Fruit fly (Drosophila melanogaster) whole organism, embryonic: ENCODE results near the gene His3.3A.

ENCODE experiments used
- Adf1 ChIP-seq: fragments of 200-800 bp; sonication (Bioruptor generic); IDR thresholded peaks from 2 replicates; pipeline ENCODE4 v1.3.6; 2022; ENCODE audit warnings: missing biosample characterization, missing genetic modification characterization
- Atf6 ChIP-seq: fragments of 200-800 bp; sonication (Bioruptor generic); IDR thresholded peaks from 2 replicates; pipeline ENCODE4 v1.3.6; 2022; ENCODE audit warnings: missing biosample characterization, missing genetic modification characterization
- BtbVII ChIP-seq: fragments of 200-800 bp; sonication (Bioruptor generic); optimal IDR thresholded peaks from 3 replicates; lab custom pipeline; 2017; ENCODE audit warnings: missing biosample characterization, mild to moderate bottlenecking, missing genetic modification characterization
- CG10274 ChIP-seq: fragments of 200-800 bp; sonication (Bioruptor generic); optimal IDR thresholded peaks from 3 replicates; lab custom pipeline; 2017; ENCODE audit warnings: missing biosample characterization, mild to moderate bottlenecking, missing genetic modification characterization
- CG11696 ChIP-seq: fragments of 200-800 bp; sonication (Bioruptor generic); IDR thresholded peaks from 2 replicates; pipeline ENCODE4 v1.3.6; 2022; ENCODE audit warnings: missing biosample characterization, missing genetic modification characterization
- CG12236 ChIP-seq: fragments of 200-800 bp; sonication (Bioruptor generic); optimal IDR thresholded peaks from 2 replicates; lab custom pipeline; 2016; ENCODE audit warnings: missing biosample characterization, missing genetic modification characterization
- CG1233 ChIP-seq: fragments of 200-800 bp; sonication (Bioruptor generic); optimal IDR thresholded peaks from 4 replicates; lab custom pipeline; 2018; ENCODE audit warnings: missing biosample characterization, mild to moderate bottlenecking, missing genetic modification characterization
- CG13624 ChIP-seq: fragments of 200-800 bp; sonication (Bioruptor generic); optimal IDR thresholded peaks from 2 replicates; lab custom pipeline; 2016; ENCODE audit warnings: missing biosample characterization, missing genetic modification characterization
- CG14441 ChIP-seq: fragments of 200-800 bp; sonication (Bioruptor generic); IDR thresholded peaks from 2 replicates; pipeline ENCODE4 v1.3.6; 2022; ENCODE audit warnings: missing biosample characterization, missing genetic modification characterization
- CG1792 ChIP-seq: fragments of 200-800 bp; sonication (Bioruptor generic); optimal IDR thresholded peaks from 2 replicates; lab custom pipeline; 2016; ENCODE audit warnings: missing biosample characterization, missing genetic modification characterization
- CG18619 ChIP-seq: fragments of 200-800 bp; sonication (Bioruptor generic); optimal IDR thresholded peaks from 3 replicates; lab custom pipeline; 2017; ENCODE audit warnings: missing biosample characterization, mild to moderate bottlenecking, missing genetic modification characterization
- CG2129 ChIP-seq: fragments of 200-800 bp; sonication (Bioruptor generic); IDR thresholded peaks from 2 replicates; pipeline ENCODE4 v1.3.6; 2022; ENCODE audit warnings: missing biosample characterization, missing genetic modification characterization; ENCODE audit not compliant: partially characterized antibody
- CG3407 ChIP-seq: fragments of 200-800 bp; sonication (Bioruptor generic); optimal IDR thresholded peaks from 2 replicates; lab custom pipeline; 2018; ENCODE audit warnings: missing biosample characterization, mild to moderate bottlenecking, missing genetic modification characterization
- CG3726 ChIP-seq: fragments of 200-800 bp; sonication (Bioruptor generic); IDR thresholded peaks from 3 replicates; pipeline ENCODE4, ENCODE4 v1.3.6; 2022; ENCODE audit warnings: missing biosample characterization, missing genetic modification characterization
- CG5953 ChIP-seq: fragments of 200-800 bp; sonication (Bioruptor generic); IDR thresholded peaks from 2 replicates; pipeline ENCODE4 v1.3.6; 2022; ENCODE audit warnings: missing biosample characterization, missing genetic modification characterization
- CG6175 ChIP-seq: fragments of 200-800 bp; sonication (Bioruptor generic); IDR thresholded peaks from 3 replicates; pipeline ENCODE4 v1.3.6; 2022; ENCODE audit warnings: missing biosample characterization, missing genetic modification characterization
- CG6272 ChIP-seq: fragments of 200-800 bp; sonication (Bioruptor generic); IDR thresholded peaks from 2 replicates; pipeline ENCODE4 v1.3.6; 2022; ENCODE audit warnings: missing biosample characterization, missing genetic modification characterization
- CG7271 ChIP-seq: fragments of 200-800 bp; sonication (Bioruptor generic); optimal IDR thresholded peaks from 2 replicates; lab custom pipeline; 2018; ENCODE audit warnings: missing biosample characterization, mild to moderate bottlenecking, missing genetic modification characterization, moderate library complexity
- CG8388 ChIP-seq: fragments of 200-800 bp; sonication (Bioruptor generic); optimal IDR thresholded peaks from 2 replicates; lab custom pipeline; 2019; ENCODE audit warnings: missing biosample characterization, mild to moderate bottlenecking, missing genetic modification characterization, moderate library complexity
- CG8924 ChIP-seq: fragments of 200-800 bp; optimal IDR thresholded peaks from 3 replicates; lab custom pipeline; 2019; ENCODE audit warnings: missing biosample characterization, mild to moderate bottlenecking, missing genetic modification characterization, moderate library complexity
- CG9437 ChIP-seq: fragments of 200-800 bp; sonication (Bioruptor generic); optimal IDR thresholded peaks from 2 replicates; lab custom pipeline; 2018; ENCODE audit warnings: missing biosample characterization, mild to moderate bottlenecking, missing genetic modification characterization
- CrebB ChIP-seq: fragments of 200-800 bp; sonication (Bioruptor generic); optimal IDR thresholded peaks from 3 replicates; lab custom pipeline; 2018; ENCODE audit warnings: missing biosample characterization, mild to moderate bottlenecking, missing genetic modification characterization
- Fer1 ChIP-seq: fragments of 200-800 bp; sonication (Bioruptor generic); optimal IDR thresholded peaks from 2 replicates; lab custom pipeline; 2017; ENCODE audit warnings: missing biosample characterization, mild to moderate bottlenecking, missing genetic modification characterization
- Gug ChIP-seq: fragments of 200-800 bp; sonication (Bioruptor generic); IDR thresholded peaks from 4 replicates; pipeline ENCODE4 v1.3.6; 2022; ENCODE audit warnings: missing biosample characterization, missing genetic modification characterization
- HLH54F ChIP-seq: fragments of 200-800 bp; sonication (Bioruptor generic); optimal IDR thresholded peaks from 3 replicates; lab custom pipeline; 2016; ENCODE audit warnings: missing biosample characterization, missing genetic modification characterization
- Hmr ChIP-seq: fragments of 200-800 bp; sonication (Bioruptor generic); optimal IDR thresholded peaks from 3 replicates; lab custom pipeline; 2017; ENCODE audit warnings: mild to moderate bottlenecking, missing biosample characterization, missing genetic modification reagents, missing genetic modification characterization
- Jarid2 ChIP-seq: fragments of 200-800 bp; sonication (Bioruptor generic); optimal IDR thresholded peaks from 3 replicates; lab custom pipeline; 2017; ENCODE audit warnings: mild to moderate bottlenecking, missing biosample characterization, missing genetic modification reagents, missing genetic modification characterization
- MBD-R2 ChIP-seq: fragments of 200-800 bp; sonication (Bioruptor generic); IDR thresholded peaks from 2 replicates; pipeline ENCODE4 v1.3.6; 2022; ENCODE audit warnings: missing biosample characterization, missing genetic modification characterization
- Max ChIP-seq: fragments of 200-800 bp; sonication (Bioruptor generic); optimal IDR thresholded peaks from 2 replicates; lab custom pipeline; 2016; ENCODE audit warnings: missing biosample characterization, mild to moderate bottlenecking, missing genetic modification characterization
- Ravus ChIP-seq: fragments of 200-800 bp; sonication (Bioruptor generic); IDR thresholded peaks from 2 replicates; pipeline ENCODE4 v1.3.6; 2022; ENCODE audit warnings: missing biosample characterization, missing genetic modification characterization
- Spps ChIP-seq: fragments of 200-800 bp; sonication (Bioruptor generic); optimal IDR thresholded peaks from 2 replicates; lab custom pipeline; 2018; ENCODE audit warnings: missing biosample characterization, mild to moderate bottlenecking, missing genetic modification characterization
- Sry-β ChIP-seq: fragments of 200-800 bp; sonication (Bioruptor generic); optimal IDR thresholded peaks from 2 replicates; lab custom pipeline; 2018; ENCODE audit warnings: missing biosample characterization, mild to moderate bottlenecking, missing genetic modification characterization, moderate library complexity
- Xrp1 ChIP-seq: fragments of 200-800 bp; sonication (Bioruptor generic); IDR thresholded peaks from 2 replicates; pipeline ENCODE4 v1.3.6; 2022; ENCODE audit warnings: missing biosample characterization, missing genetic modification characterization
- YL-1 ChIP-seq: fragments of 200-800 bp; sonication (Bioruptor generic); optimal IDR thresholded peaks from 3 replicates; lab custom pipeline; 2017; ENCODE audit warnings: missing biosample characterization, mild to moderate bottlenecking, missing genetic modification characterization
- amos ChIP-seq: fragments of 200-800 bp; sonication (Bioruptor generic); IDR thresholded peaks from 2 replicates; pipeline ENCODE4 v1.3.6; 2022; ENCODE audit warnings: missing biosample characterization, missing genetic modification characterization; ENCODE audit not compliant: partially characterized antibody
- ash1 ChIP-seq: fragments of 200-800 bp; sonication (Bioruptor generic); optimal IDR thresholded peaks from 2 replicates; lab custom pipeline; 2018; ENCODE audit warnings: missing biosample characterization, mild to moderate bottlenecking, missing genetic modification characterization
- crol ChIP-seq: fragments of 200-800 bp; sonication (Bioruptor generic); IDR thresholded peaks from 2 replicates; pipeline ENCODE4 v1.3.6; 2022; ENCODE audit warnings: missing biosample characterization, missing genetic modification characterization
- da ChIP-seq: fragments of 200-800 bp; sonication (Bioruptor generic); optimal IDR thresholded peaks from 2 replicates; lab custom pipeline; 2016; ENCODE audit warnings: missing biosample characterization, missing genetic modification characterization
- esg ChIP-seq: fragments of 200-800 bp; sonication (Bioruptor generic); conservative IDR thresholded peaks from 2 replicates; pipeline ENCODE4 v1.3.6; 2022; ENCODE audit warnings: missing biosample characterization, missing genetic modification characterization
- ind ChIP-seq: fragments of 200-800 bp; sonication (Bioruptor generic); optimal IDR thresholded peaks from 3 replicates; lab custom pipeline; 2016; ENCODE audit warnings: missing biosample characterization, missing genetic modification characterization
- insv ChIP-seq, 2 experiments: fragments of 200-800 bp; sonication (Bioruptor generic); optimal IDR thresholded peaks; 3 replicates each; lab custom pipeline; 2016 to 2018; ENCODE audit warnings: missing biosample characterization in 2 of 2, missing genetic modification characterization in 2 of 2
- knrl ChIP-seq: fragments of 200-800 bp; sonication (Bioruptor generic); IDR thresholded peaks from 3 replicates; pipeline ENCODE4 v1.3.6; 2022; ENCODE audit warnings: missing biosample characterization, missing genetic modification characterization; ENCODE audit not compliant: partially characterized antibody
- lbe ChIP-seq: fragments of 200-800 bp; sonication (Bioruptor generic); optimal IDR thresholded peaks from 2 replicates; lab custom pipeline; 2016; ENCODE audit warnings: missing biosample characterization, mild to moderate bottlenecking, missing genetic modification characterization
- lilli ChIP-seq: fragments of 200-800 bp; sonication (Bioruptor generic); optimal IDR thresholded peaks from 3 replicates; lab custom pipeline; 2016; ENCODE audit warnings: missing biosample characterization, missing genetic modification characterization
- mld ChIP-seq: fragments of 200-800 bp; sonication (Bioruptor generic); IDR thresholded peaks from 3 replicates; pipeline ENCODE4 v1.3.6; 2022; ENCODE audit warnings: missing biosample characterization, missing genetic modification characterization; ENCODE audit not compliant: partially characterized antibody
- nom ChIP-seq: fragments of 200-800 bp; sonication (Bioruptor generic); optimal IDR thresholded peaks from 2 replicates; lab custom pipeline; 2017; ENCODE audit warnings: missing biosample characterization, missing genetic modification characterization, mild to moderate bottlenecking, moderate library complexity, missing genetic modification reagents
- oc ChIP-seq: fragments of 200-800 bp; sonication (Bioruptor generic); optimal IDR thresholded peaks from 2 replicates; lab custom pipeline; 2018; ENCODE audit warnings: missing biosample characterization, mild to moderate bottlenecking, missing genetic modification characterization, moderate library complexity
- psq ChIP-seq: fragments of 200-800 bp; sonication (Bioruptor generic); optimal IDR thresholded peaks from 2 replicates; lab custom pipeline; 2017; ENCODE audit warnings: missing biosample characterization, missing genetic modification characterization
- row ChIP-seq: fragments of 200-800 bp; sonication (Bioruptor generic); IDR thresholded peaks from 3 replicates; pipeline ENCODE4 v1.3.6; 2022; ENCODE audit warnings: missing biosample characterization, missing genetic modification characterization
- sna ChIP-seq: fragments of 200-800 bp; sonication (Bioruptor generic); IDR thresholded peaks from 2 replicates; pipeline ENCODE4 v1.3.6; 2022; ENCODE audit warnings: missing biosample characterization, missing genetic modification characterization; ENCODE audit not compliant: partially characterized antibody
- wdn ChIP-seq: fragments of 200-800 bp; sonication (Bioruptor generic); IDR thresholded peaks from 2 replicates; pipeline ENCODE4 v1.3.6; 2022; ENCODE audit warnings: missing biosample characterization, missing genetic modification characterization

Gene His3.3A

DNA sequence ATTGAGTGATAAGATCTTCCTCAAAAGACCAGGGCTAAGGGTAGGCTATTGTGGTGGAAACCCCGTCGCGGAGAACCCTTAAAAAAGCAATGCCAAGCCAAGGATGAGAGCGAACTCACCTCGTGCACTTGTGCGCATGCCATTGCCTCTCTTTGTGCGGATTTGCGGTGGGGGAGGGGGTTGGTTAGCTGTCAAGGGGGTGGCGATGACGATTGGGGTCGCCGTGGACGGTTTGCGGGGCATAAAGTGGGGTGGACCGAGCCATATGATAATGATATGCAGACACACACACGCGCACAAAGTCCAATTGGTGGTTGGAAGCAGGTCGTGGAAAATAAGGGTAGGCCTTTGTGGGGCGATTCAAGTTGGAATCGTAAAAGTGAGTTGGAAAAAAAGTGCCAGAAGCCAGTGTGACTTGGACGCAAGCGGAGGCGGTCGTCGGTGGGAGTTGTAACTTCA lies 17.4 kb upstream of the His3.3A start, which contains the start of the genes CG14042 and SP555 (continued):
- TF ChIP-seq CG12236 (GFP tag; lab: Kevin White, UChicago): no peak
- no peak for TF ChIP-seq CG9437
- TF ChIP-seq esg (GFP tag; lab: Robert Waterston, UW): no peak
- no peak for TF ChIP-seq row (GFP tag; lab: Robert Waterston, UW)
- no peak for TF ChIP-seq CG18619
- TF ChIP-seq CG3726 (GFP tag; lab: Robert Waterston, UW): no peak
- no peak for TF ChIP-seq YL-1 (GFP tag; lab: Kevin White, UChicago)
- no peak for TF ChIP-seq mld (GFP tag; lab: Robert Waterston, UW)
- no peak for TF ChIP-seq Gug (GFP tag; lab: Robert Waterston, UW)
- TF ChIP-seq Adf1 (GFP tag; lab: Robert Waterston, UW): no peak
- TF ChIP-seq CG11696 (GFP tag; lab: Robert Waterston, UW): no peak
- TF ChIP-seq knrl (GFP tag; lab: Robert Waterston, UW): no peak
- TF ChIP-seq insv (GFP tag; optimal IDR thresholded peaks at IDR 0.05; lab: Kevin White, UChicago): peak in 1 of 2 experiments; percentile 77
- TF ChIP-seq amos (GFP tag; lab: Robert Waterston, UW): 0 out of 2 replicates have a peak, but pooled peaks have one; percentile 13
- no peak for TF ChIP-seq CG6272
- no peak for TF ChIP-seq lbe (GFP tag; lab: Kevin White, UChicago)
- TF ChIP-seq CG1233 (GFP tag; lab: Kevin White, UChicago): no peak
- TF ChIP-seq CG2129 (GFP tag; lab: Robert Waterston, UW): no peak
- no peak for TF ChIP-seq Atf6 (GFP tag; lab: Robert Waterston, UW)
- TF ChIP-seq Max (GFP tag; lab: Kevin White, UChicago): no peak
- TF ChIP-seq CG8924 (tag; lab: Kevin White, UChicago): no peak
- TF ChIP-seq BtbVII (GFP tag; lab: Kevin White, UChicago): no peak
- TF ChIP-seq CG6175 (GFP tag; lab: Robert Waterston, UW): no peak
- TF ChIP-seq lilli (GFP tag; lab: Kevin White, UChicago): no peak
- TF ChIP-seq Sry-β (GFP tag; lab: Kevin White, UChicago): no peak
- no peak for TF ChIP-seq CG1792
- no peak for TF ChIP-seq CrebB (tag; lab: Kevin White, UChicago)
- no peak for TF ChIP-seq CG14441 (GFP tag; lab: Robert Waterston, UW)
- no peak for TF ChIP-seq HLH54F (GFP tag; lab: Kevin White, UChicago)
- no peak for TF ChIP-seq oc (tag; lab: Kevin White, UChicago)
- TF ChIP-seq CG8388 (GFP tag; lab: Kevin White, UChicago): no peak
- TF ChIP-seq nom (GFP tag; lab: Kevin White, UChicago): no peak
- no peak for TF ChIP-seq Xrp1 (GFP tag; lab: Robert Waterston, UW)
- TF ChIP-seq crol (GFP tag; lab: Robert Waterston, UW): peak; percentile 92
- TF ChIP-seq MBD-R2 (GFP tag; lab: Robert Waterston, UW): 0 out of 2 replicates have a peak, but pooled peaks have one; percentile 12
- TF ChIP-seq wdn (GFP tag; lab: Robert Waterston, UW): 0 out of 2 replicates have a peak, but pooled peaks have one; percentile 31
- TF ChIP-seq Hmr: no peak
- no peak for TF ChIP-seq ind (GFP tag; lab: Kevin White, UChicago)
- TF ChIP-seq psq (GFP tag; lab: Kevin White, UChicago): no peak
- TF ChIP-seq sna: no peak
- TF ChIP-seq Ravus: no peak
- no peak for TF ChIP-seq da (GFP tag; lab: Kevin White, UChicago)
- no peak for TF ChIP-seq ash1 (GFP tag; lab: Kevin White, UChicago)
- no peak for TF ChIP-seq CG7271 (tag; lab: Kevin White, UChicago)
- no peak for TF ChIP-seq CG13624 (GFP tag; lab: Kevin White, UChicago)
- TF ChIP-seq Fer1 (GFP tag; lab: Kevin White, UChicago): peak; percentile 9
- no peak for TF ChIP-seq Jarid2 (GFP tag; lab: Kevin White, UChicago)
- TF ChIP-seq CG10274 (GFP tag; lab: Kevin White, UChicago): no peak
- no peak for TF ChIP-seq Spps (tag; lab: Kevin White, UChicago)
- no peak for TF ChIP-seq CG3407 (GFP tag; lab: Kevin White, UChicago)
- TF ChIP-seq CG5953: no peak
